Worm (Caenorhabditis elegans) whole organism, late embryonic: ENCODE data around the gene nep-16.

ENCODE experiments used
- C38D4.7 ChIP-seq: fragments of 200-800 bp; sonication (Bioruptor generic); optimal IDR thresholded peaks from 2 replicates; lab custom pipeline; 2018; ENCODE audit warnings: mild to moderate bottlenecking, missing genetic modification characterization, moderate library complexity, missing compliant biosample characterization
- ceh-31 ChIP-seq: sonication (generic microtip); optimal IDR thresholded peaks from 2 replicates; lab custom pipeline; 2016; ENCODE audit warnings: missing genetic modification characterization, missing compliant biosample characterization
- elt-4 ChIP-seq: sonication (generic microtip); optimal IDR thresholded peaks from 2 replicates; lab custom pipeline; 2016; ENCODE audit warnings: missing genetic modification characterization, missing compliant biosample characterization
- nhr-11 ChIP-seq: fragments of 150-350 bp; optimal IDR thresholded peaks from 2 replicates; lab custom pipeline; 2014; ENCODE audit warnings: missing biosample characterization, missing genetic modification characterization
- sdc-2 ChIP-seq: sonication (generic microtip); optimal IDR thresholded peaks from 2 replicates; lab custom pipeline; 2016; ENCODE audit warnings: missing genotype, missing genetic modification characterization, missing compliant biosample characterization

- TF ChIP-seq elt-4 (tag; lab: Kevin White, UChicago) (no peak), nhr-11 (no peak), C38D4.7 (no peak), sdc-2 (no peak), ceh-31 (tag; lab: Kevin White, UChicago) (no peak)
These were observed 9.1 kb downstream of the nep-16 start, which contains the start of gene F45E4.6 for ce11 chrIV:7632535-7632934.
